Fruit fly (Drosophila melanogaster): Measurements from ENCODE around the gene CG46320.

- TF ChIP-seq Myc (optimal IDR thresholded peaks at IDR 0.05) = no peak
- TF ChIP-seq ttk (optimal IDR thresholded peaks at IDR 0.05) = no peak
- TF ChIP-seq h (optimal IDR thresholded peaks at IDR 0.05) = no peak
- TF ChIP-seq psq (optimal IDR thresholded peaks at IDR 0.05) = no peak
- no peak for TF ChIP-seq insv (optimal IDR thresholded peaks at IDR 0.05)
Observed at dm6 chr3L:5627816-5628215, 36.1 kb upstream of the CG46320 start.
